Fruit fly (Drosophila melanogaster) whole organism, pupa: ENCODE measurements around the gene CG12560.

Experiments
- CG10348 ChIP-seq: fragments of 200-800 bp; sonication (Bioruptor generic); IDR thresholded peaks from 2 replicates; pipeline ENCODE4 v1.3.6; 2022; ENCODE audit warnings: missing biosample characterization, missing genetic modification characterization
- CG13204 ChIP-seq: fragments of 200-800 bp; sonication (Bioruptor generic); optimal IDR thresholded peaks from 2 replicates; lab custom pipeline; 2018; ENCODE audit warnings: missing biosample characterization, mild to moderate bottlenecking, missing genetic modification characterization, moderate library complexity
- CG14655 ChIP-seq: fragments of 200-800 bp; sonication (Bioruptor generic); optimal IDR thresholded peaks from 3 replicates; lab custom pipeline; 2017; ENCODE audit warnings: mild to moderate bottlenecking, missing biosample characterization, missing genetic modification reagents, missing genetic modification characterization
- CG17806 ChIP-seq: fragments of 200-800 bp; sonication (Bioruptor generic); optimal IDR thresholded peaks from 2 replicates; lab custom pipeline; 2018; ENCODE audit warnings: missing biosample characterization, mild to moderate bottlenecking, missing genetic modification characterization, moderate library complexity
- CG34367 ChIP-seq: fragments of 200-800 bp; sonication (Bioruptor generic); optimal IDR thresholded peaks from 2 replicates; lab custom pipeline; 2018; ENCODE audit warnings: missing biosample characterization, mild to moderate bottlenecking, missing genetic modification characterization
- CG8159 ChIP-seq: fragments of 200-800 bp; sonication (Bioruptor generic); optimal IDR thresholded peaks from 3 replicates; lab custom pipeline; 2018; ENCODE audit warnings: missing biosample characterization, mild to moderate bottlenecking, missing genetic modification characterization, moderate library complexity
- CG8301 ChIP-seq: fragments of 200-800 bp; sonication (Bioruptor generic); optimal IDR thresholded peaks from 2 replicates; lab custom pipeline; 2018; ENCODE audit warnings: missing biosample characterization, mild to moderate bottlenecking, missing genetic modification characterization
- D1 ChIP-seq: fragments of 200-800 bp; sonication (Bioruptor generic); optimal IDR thresholded peaks from 2 replicates; lab custom pipeline; 2018; ENCODE audit warnings: missing biosample characterization, mild to moderate bottlenecking, missing genetic modification characterization, moderate library complexity
- Pif1A ChIP-seq: fragments of 200-800 bp; sonication (Bioruptor generic); optimal IDR thresholded peaks from 3 replicates; lab custom pipeline; 2016; ENCODE audit warnings: missing biosample characterization, missing genetic modification characterization
- rn ChIP-seq: fragments of 200-800 bp; sonication (Bioruptor generic); IDR thresholded peaks from 2 replicates; pipeline ENCODE4 v1.3.6; 2022; ENCODE audit warnings: missing biosample characterization, missing genetic modification characterization

DNA sequence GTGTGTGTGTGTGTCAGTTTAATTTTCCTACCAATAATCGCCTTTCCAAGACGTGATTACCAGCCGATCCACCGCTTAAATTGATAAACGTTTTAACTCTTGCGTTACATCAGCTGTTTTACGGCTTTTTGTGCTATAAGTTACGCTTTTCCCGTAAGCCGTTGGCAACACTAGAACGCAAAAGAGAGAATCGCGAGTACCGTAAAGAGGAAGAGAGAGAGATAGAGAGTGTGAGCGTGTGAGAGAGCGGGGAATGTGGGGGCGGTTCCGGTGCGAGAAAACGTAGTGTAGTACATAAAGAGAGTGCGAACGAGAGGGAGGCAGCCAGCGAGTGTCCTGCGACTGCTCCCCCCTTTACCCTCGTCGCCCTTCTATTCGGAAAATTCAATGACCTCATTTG, 22.3 kb upstream of the CG12560 start:
- TF ChIP-seq CG13204: peak; percentile 25
- no peak for TF ChIP-seq CG17806
- TF ChIP-seq CG14655 (GFP tag; lab: Kevin White, UChicago): no peak
- TF ChIP-seq CG10348 (GFP tag; lab: Robert Waterston, UW): no peak
- TF ChIP-seq CG34367 (tag; lab: Kevin White, UChicago): no peak
- TF ChIP-seq CG8159 (tag; lab: Kevin White, UChicago): no peak
- TF ChIP-seq D1: no peak
- TF ChIP-seq Pif1A (GFP tag; lab: Kevin White, UChicago): no peak
- no peak for TF ChIP-seq rn (GFP tag; lab: Robert Waterston, UW)
- TF ChIP-seq CG8301 (tag; lab: Kevin White, UChicago): no peak
